Fruit fly (Drosophila melanogaster) whole organism, embryonic: ENCODE data around the gene CG31637.

ENCODE experiments used
- Ada2b ChIP-seq: fragments of 200-800 bp; sonication (Bioruptor generic); IDR thresholded peaks from 2 replicates; pipeline ENCODE4 v1.3.6; 2022; ENCODE audit warnings: missing biosample characterization, missing genetic modification characterization
- Aef1 ChIP-seq: fragments of 200-800 bp; sonication (Bioruptor generic); IDR thresholded peaks from 3 replicates; pipeline ENCODE4 v1.3.6; 2022; ENCODE audit warnings: missing biosample characterization, missing genetic modification characterization
- Awh ChIP-seq: fragments of 200-800 bp; sonication (Bioruptor generic); IDR thresholded peaks from 2 replicates; pipeline ENCODE4, ENCODE4 v1.3.6; 2022; ENCODE audit warnings: missing biosample characterization, missing genetic modification characterization
- CG10274 ChIP-seq: fragments of 200-800 bp; sonication (Bioruptor generic); optimal IDR thresholded peaks from 3 replicates; lab custom pipeline; 2017; ENCODE audit warnings: missing biosample characterization, mild to moderate bottlenecking, missing genetic modification characterization
- CG14965 ChIP-seq: fragments of 200-800 bp; sonication (Bioruptor generic); optimal IDR thresholded peaks from 2 replicates; lab custom pipeline; 2016; ENCODE audit warnings: missing biosample characterization, missing genetic modification characterization, borderline replicate concordance
- CG15269 ChIP-seq: fragments of 200-800 bp; sonication (Bioruptor generic); optimal IDR thresholded peaks from 2 replicates; lab custom pipeline; 2018; ENCODE audit warnings: missing biosample characterization, mild to moderate bottlenecking, missing genetic modification characterization, moderate library complexity
- CG16815 ChIP-seq: fragments of 200-800 bp; sonication (Bioruptor generic); optimal IDR thresholded peaks from 3 replicates; lab custom pipeline; 2017; ENCODE audit warnings: missing biosample characterization, mild to moderate bottlenecking, missing genetic modification characterization
- CG17568 ChIP-seq: fragments of 200-800 bp; sonication (Bioruptor generic); optimal IDR thresholded peaks from 2 replicates; lab custom pipeline; 2018; ENCODE audit warnings: missing biosample characterization, mild to moderate bottlenecking, missing genetic modification characterization, moderate library complexity
- CG17612 ChIP-seq: fragments of 200-800 bp; sonication (Bioruptor generic); IDR thresholded peaks from 2 replicates; pipeline ENCODE4 v1.3.6; 2022; ENCODE audit warnings: missing biosample characterization, missing genetic modification characterization
- CG1792 ChIP-seq: fragments of 200-800 bp; sonication (Bioruptor generic); optimal IDR thresholded peaks from 2 replicates; lab custom pipeline; 2016; ENCODE audit warnings: missing biosample characterization, missing genetic modification characterization
- CG18262 ChIP-seq: fragments of 200-800 bp; optimal IDR thresholded peaks from 3 replicates; lab custom pipeline; 2019; ENCODE audit warnings: missing biosample characterization, mild to moderate bottlenecking, missing genetic modification characterization, moderate library complexity
- CG33557 ChIP-seq: fragments of 200-800 bp; sonication (Bioruptor generic); optimal IDR thresholded peaks from 2 replicates; lab custom pipeline; 2019; ENCODE audit warnings: missing biosample characterization, mild to moderate bottlenecking, missing genetic modification characterization, moderate library complexity
- CG3726 ChIP-seq: fragments of 200-800 bp; sonication (Bioruptor generic); IDR thresholded peaks from 3 replicates; pipeline ENCODE4, ENCODE4 v1.3.6; 2022; ENCODE audit warnings: missing biosample characterization, missing genetic modification characterization
- CG4617 ChIP-seq: fragments of 200-800 bp; sonication (Bioruptor generic); optimal IDR thresholded peaks from 3 replicates; lab custom pipeline; 2016; ENCODE audit warnings: missing biosample characterization, missing genetic modification characterization, borderline replicate concordance
- CG8359 ChIP-seq: fragments of 200-800 bp; sonication (Bioruptor generic); optimal IDR thresholded peaks from 2 replicates; lab custom pipeline; 2017; ENCODE audit warnings: missing biosample characterization, mild to moderate bottlenecking, missing genetic modification characterization, borderline replicate concordance
- CG8388 ChIP-seq: fragments of 200-800 bp; sonication (Bioruptor generic); optimal IDR thresholded peaks from 2 replicates; lab custom pipeline; 2019; ENCODE audit warnings: missing biosample characterization, mild to moderate bottlenecking, missing genetic modification characterization, moderate library complexity
- Camta ChIP-seq: fragments of 200-800 bp; sonication (Bioruptor generic); optimal IDR thresholded peaks from 2 replicates; lab custom pipeline; 2016; ENCODE audit warnings: missing biosample characterization, missing genetic modification characterization
- Deaf1 ChIP-seq: fragments of 200-800 bp; optimal IDR thresholded peaks from 3 replicates; lab custom pipeline; 2019; ENCODE audit warnings: missing biosample characterization, mild to moderate bottlenecking, missing genetic modification characterization, moderate library complexity
- E2f1 ChIP-seq: fragments of 200-800 bp; sonication (Bioruptor generic); IDR thresholded peaks from 2 replicates; pipeline ENCODE4 v1.3.6; 2022; ENCODE audit warnings: missing biosample characterization, missing genetic modification characterization
- Ets97D ChIP-seq: fragments of 200-800 bp; sonication (Bioruptor generic); optimal IDR thresholded peaks from 3 replicates; lab custom pipeline; 2016; ENCODE audit warnings: missing biosample characterization, missing genetic modification characterization
- Hr3 ChIP-seq: fragments of 200-800 bp; sonication (Bioruptor generic); optimal IDR thresholded peaks from 3 replicates; lab custom pipeline; 2016; ENCODE audit warnings: missing biosample characterization, missing genetic modification characterization
- Lhr ChIP-seq: fragments of 200-800 bp; sonication (Bioruptor generic); optimal IDR thresholded peaks from 3 replicates; lab custom pipeline; 2017; ENCODE audit warnings: mild to moderate bottlenecking, missing biosample characterization, missing genetic modification reagents, missing genetic modification characterization
- Mes4 ChIP-seq: fragments of 200-800 bp; sonication (Bioruptor generic); optimal IDR thresholded peaks from 2 replicates; lab custom pipeline; 2016; ENCODE audit warnings: missing biosample characterization, missing genetic modification characterization
- Neu2 ChIP-seq: fragments of 200-800 bp; sonication (Bioruptor generic); optimal IDR thresholded peaks from 3 replicates; lab custom pipeline; 2016; ENCODE audit warnings: missing biosample characterization, missing genetic modification characterization, borderline replicate concordance
- Optix ChIP-seq: fragments of 200-800 bp; sonication (Bioruptor generic); IDR thresholded peaks from 3 replicates; pipeline ENCODE4 v1.3.6; 2022; ENCODE audit warnings: missing biosample characterization, missing genetic modification characterization
- Sry-β ChIP-seq: fragments of 200-800 bp; sonication (Bioruptor generic); optimal IDR thresholded peaks from 2 replicates; lab custom pipeline; 2018; ENCODE audit warnings: missing biosample characterization, mild to moderate bottlenecking, missing genetic modification characterization, moderate library complexity
- Ssrp ChIP-seq: fragments of 200-800 bp; sonication (Bioruptor generic); optimal IDR thresholded peaks from 2 replicates; lab custom pipeline; 2018; ENCODE audit warnings: missing biosample characterization, mild to moderate bottlenecking, missing genetic modification characterization, moderate library complexity
- al ChIP-seq: fragments of 200-800 bp; sonication (Bioruptor generic); IDR thresholded peaks from 2 replicates; pipeline ENCODE4 v1.3.6; 2022; ENCODE audit warnings: missing biosample characterization, missing genetic modification characterization
- amos ChIP-seq: fragments of 200-800 bp; sonication (Bioruptor generic); IDR thresholded peaks from 2 replicates; pipeline ENCODE4 v1.3.6; 2022; ENCODE audit warnings: missing biosample characterization, missing genetic modification characterization; ENCODE audit not compliant: partially characterized antibody
- ase ChIP-seq: fragments of 200-800 bp; sonication (Bioruptor generic); IDR thresholded peaks from 3 replicates; pipeline ENCODE4 v1.3.6; 2022; ENCODE audit warnings: missing biosample characterization, missing genetic modification characterization
- bowl ChIP-seq: fragments of 200-800 bp; sonication (Bioruptor generic); IDR thresholded peaks from 2 replicates; pipeline ENCODE4 v1.3.6; 2022; ENCODE audit warnings: missing biosample characterization, missing genetic modification characterization
- chinmo ChIP-seq: fragments of 200-800 bp; sonication (Bioruptor generic); IDR thresholded peaks from 4 replicates; pipeline ENCODE4 v1.3.6; 2022; ENCODE audit warnings: missing biosample characterization, missing genetic modification characterization; ENCODE audit not compliant: partially characterized antibody
- corto ChIP-seq: fragments of 200-800 bp; sonication (Bioruptor generic); optimal IDR thresholded peaks from 2 replicates; lab custom pipeline; 2016; ENCODE audit warnings: missing biosample characterization, mild to moderate bottlenecking, missing genetic modification characterization, moderate library complexity
- crp ChIP-seq, 2 experiments: fragments of 200-800 bp; sonication (Bioruptor generic); optimal IDR thresholded peaks; 2 replicates in 1 of 2; 3 replicates in 1 of 2; lab custom pipeline; 2017; ENCODE audit warnings: missing biosample characterization in 2 of 2, missing genetic modification characterization in 2 of 2, mild to moderate bottlenecking in 1 of 2, moderate library complexity in 1 of 2
- dysf ChIP-seq: fragments of 200-800 bp; sonication (Bioruptor generic); IDR thresholded peaks from 3 replicates; pipeline ENCODE4 v1.3.6; 2022; ENCODE audit warnings: missing biosample characterization, missing genetic modification characterization
- gro ChIP-seq: fragments of 200-800 bp; sonication (Bioruptor generic); optimal IDR thresholded peaks from 2 replicates; lab custom pipeline; 2016; ENCODE audit warnings: missing biosample characterization, missing genetic modification characterization
- hbn ChIP-seq: fragments of 200-800 bp; sonication (Bioruptor generic); IDR thresholded peaks from 2 replicates; pipeline ENCODE4 v1.3.6; 2022; ENCODE audit warnings: missing biosample characterization, missing genetic modification characterization; ENCODE audit not compliant: partially characterized antibody
- her ChIP-seq: fragments of 200-800 bp; sonication (Bioruptor generic); optimal IDR thresholded peaks from 2 replicates; lab custom pipeline; 2016; ENCODE audit warnings: missing biosample characterization, missing genetic modification characterization
- jing ChIP-seq: fragments of 200-800 bp; sonication (Bioruptor generic); optimal IDR thresholded peaks from 2 replicates; lab custom pipeline; 2018; ENCODE audit warnings: missing biosample characterization, mild to moderate bottlenecking, missing genetic modification characterization
- lab ChIP-seq: fragments of 200-800 bp; sonication (Bioruptor generic); optimal IDR thresholded peaks from 3 replicates; lab custom pipeline; 2017; ENCODE audit warnings: missing biosample characterization, missing genetic modification characterization, mild to moderate bottlenecking, moderate library complexity, missing genetic modification reagents
- pros ChIP-seq: fragments of 200-800 bp; sonication (Bioruptor generic); optimal IDR thresholded peaks from 3 replicates; lab custom pipeline; 2019; ENCODE audit warnings: missing biosample characterization, mild to moderate bottlenecking, missing genetic modification characterization, moderate library complexity
- ranshi ChIP-seq: fragments of 200-800 bp; sonication (Bioruptor generic); IDR thresholded peaks from 2 replicates; pipeline ENCODE4 v1.3.6; 2022; ENCODE audit warnings: missing biosample characterization, missing genetic modification characterization
- schlank ChIP-seq: fragments of 200-800 bp; sonication (Bioruptor generic); optimal IDR thresholded peaks from 2 replicates; lab custom pipeline; 2018; ENCODE audit warnings: missing biosample characterization, mild to moderate bottlenecking, missing genetic modification characterization
- scrt ChIP-seq: fragments of 200-800 bp; sonication (Bioruptor generic); optimal IDR thresholded peaks from 2 replicates; lab custom pipeline; 2018; ENCODE audit warnings: missing biosample characterization, mild to moderate bottlenecking, missing genetic modification characterization, moderate library complexity
- sr ChIP-seq: fragments of 200-800 bp; sonication (Bioruptor generic); IDR thresholded peaks from 3 replicates; pipeline ENCODE4 v1.3.6; 2022; ENCODE audit warnings: missing biosample characterization, missing genetic modification characterization
- trem ChIP-seq: fragments of 200-800 bp; optimal IDR thresholded peaks from 3 replicates; lab custom pipeline; 2019; ENCODE audit warnings: missing biosample characterization, mild to moderate bottlenecking, missing genetic modification characterization, moderate library complexity
- wdn ChIP-seq: fragments of 200-800 bp; sonication (Bioruptor generic); IDR thresholded peaks from 2 replicates; pipeline ENCODE4 v1.3.6; 2022; ENCODE audit warnings: missing biosample characterization, missing genetic modification characterization
- zen2 ChIP-seq: fragments of 200-800 bp; sonication (Bioruptor generic); IDR thresholded peaks from 3 replicates; pipeline ENCODE4 v1.3.6; 2022; ENCODE audit warnings: missing biosample characterization, missing genetic modification characterization; ENCODE audit not compliant: partially characterized antibody

The CG31637 gene

dm6 chr2L:6455955-6456599 is 42.4 kb upstream of the CG31637 start, which contains the start of gene frj (continued):
- TF ChIP-seq CG10274, result no peak
- no peak for TF ChIP-seq scrt (GFP tag; lab: Kevin White, UChicago)
- TF ChIP-seq CG17612, result no peak
- TF ChIP-seq Awh, result no peak
- TF ChIP-seq schlank (tag; lab: Kevin White, UChicago), result no peak
- peak; percentile 66 for TF ChIP-seq lab (GFP tag; lab: Kevin White, UChicago)
- peak; percentile 92 for TF ChIP-seq Lhr (GFP tag; lab: Kevin White, UChicago)
- no peak; the same call in 1 of the 2 replicates for TF ChIP-seq wdn (GFP tag; lab: Robert Waterston, UW)
- peak; percentile 61 for TF ChIP-seq al (GFP tag; lab: Robert Waterston, UW)
- peak; percentile 21 for TF ChIP-seq Camta (GFP tag; lab: Kevin White, UChicago)
- peak; percentile 66; the same call in 1 of the 2 replicates for TF ChIP-seq amos (GFP tag; lab: Robert Waterston, UW)
- TF ChIP-seq Mes4 (GFP tag; lab: Kevin White, UChicago), result no peak
- TF ChIP-seq CG17568 (GFP tag; lab: Kevin White, UChicago), result peak; percentile 26
- no peak for TF ChIP-seq corto
- TF ChIP-seq CG3726 (GFP tag; lab: Robert Waterston, UW), result 0 out of 3 replicates have a peak, but pooled peaks have one; percentile 61
- no peak for TF ChIP-seq bowl (GFP tag; lab: Robert Waterston, UW)
- TF ChIP-seq crp (GFP tag; optimal IDR thresholded peaks at IDR 0.05; lab: Kevin White, UChicago), result peak in 1 of 2 experiments; percentile 33
- TF ChIP-seq Ets97D, result peak; percentile 90
- peak; percentile 33; the same call in 1 of the 3 replicates for TF ChIP-seq zen2 (GFP tag; lab: Robert Waterston, UW)
- TF ChIP-seq CG16815, result peak; percentile 61
- TF ChIP-seq gro (GFP tag; lab: Kevin White, UChicago), result peak; percentile 62
- TF ChIP-seq Optix (GFP tag; lab: Robert Waterston, UW), result peak; percentile 63; the same call in 2 of the 3 replicates
- peak; percentile 45 for TF ChIP-seq CG8388 (GFP tag; lab: Kevin White, UChicago)
- peak; percentile 9 for TF ChIP-seq Neu2 (GFP tag; lab: Kevin White, UChicago)
- peak; percentile 78 for TF ChIP-seq Hr3
- 0 out of 3 replicates have a peak, but pooled peaks have one; percentile 12 for TF ChIP-seq sr (GFP tag; lab: Robert Waterston, UW)
- 0 out of 2 replicates have a peak, but pooled peaks have one; percentile 26 for TF ChIP-seq hbn
- peak; percentile 62 for TF ChIP-seq dysf (GFP tag; lab: Robert Waterston, UW)
- TF ChIP-seq trem (tag; lab: Kevin White, UChicago), result peak; percentile 78
- TF ChIP-seq pros (GFP tag; lab: Kevin White, UChicago), result no peak
- TF ChIP-seq CG18262 (tag; lab: Kevin White, UChicago), result peak; percentile 49
- TF ChIP-seq Ada2b (GFP tag; lab: Robert Waterston, UW), result peak; percentile 31; the same call in 1 of the 2 replicates
- peak; percentile 55; the same call in 1 of the 2 replicates for TF ChIP-seq ranshi (GFP tag; lab: Robert Waterston, UW)
- TF ChIP-seq CG8359, result no peak
- no peak for TF ChIP-seq CG1792 (GFP tag; lab: Kevin White, UChicago)
- peak; percentile 69; the same call in 2 of the 3 replicates for TF ChIP-seq ase (GFP tag; lab: Robert Waterston, UW)
- TF ChIP-seq CG4617 (GFP tag; lab: Kevin White, UChicago), result peak; percentile 73
- 0 out of 2 replicates have a peak, but pooled peaks have one; percentile 32 for TF ChIP-seq E2f1 (GFP tag; lab: Robert Waterston, UW)
- no peak for TF ChIP-seq CG33557 (GFP tag; lab: Kevin White, UChicago)
- TF ChIP-seq her (GFP tag; lab: Kevin White, UChicago), result peak; percentile 48
- TF ChIP-seq chinmo, result 0 out of 4 replicates have a peak, but pooled peaks have one; percentile 59
- TF ChIP-seq Ssrp (tag; lab: Kevin White, UChicago), result peak; percentile 61
- no peak for TF ChIP-seq jing (GFP tag; lab: Kevin White, UChicago)
- no peak for TF ChIP-seq Sry-β
- peak; percentile 54; the same call in 2 of the 3 replicates for TF ChIP-seq Aef1 (GFP tag; lab: Robert Waterston, UW)
- no peak for TF ChIP-seq CG14965 (GFP tag; lab: Kevin White, UChicago)
- TF ChIP-seq CG15269 (tag; lab: Kevin White, UChicago), result peak; percentile 69
- TF ChIP-seq Deaf1 (tag; lab: Kevin White, UChicago), result peak; percentile 19
